Worm (Caenorhabditis elegans) whole organism, mixed stage, embryonic: Measurements from ENCODE around the gene C47E12.10.

ENCODE experiments used
- bed-3 ChIP-seq: fragments of 200-800 bp; sonication (Bioruptor generic); optimal IDR thresholded peaks from 3 replicates; lab custom pipeline; 2018; ENCODE audit warnings: mild to moderate bottlenecking, missing genetic modification characterization, moderate library complexity, missing compliant biosample characterization
- blmp-1 ChIP-seq: fragments of 150-350 bp; optimal IDR thresholded peaks from 2 replicates; lab custom pipeline; 2014; ENCODE audit warnings: missing biosample characterization, missing genetic modification characterization
- elt-3 ChIP-seq: fragments of 150-350 bp; optimal IDR thresholded peaks from 2 replicates; lab custom pipeline; 2014; ENCODE audit warnings: missing biosample characterization, missing genetic modification characterization
- hlh-1 ChIP-seq: fragments of 150-350 bp; optimal IDR thresholded peaks from 2 replicates; lab custom pipeline; 2014; ENCODE audit warnings: missing biosample characterization, missing genetic modification reagents, missing genetic modification characterization
- lin-13 ChIP-seq: fragments of 150-350 bp; optimal IDR thresholded peaks from 2 replicates; lab custom pipeline; 2014; ENCODE audit warnings: missing biosample characterization, missing genetic modification characterization
- mep-1 ChIP-seq: fragments of 150-350 bp; optimal IDR thresholded peaks from 2 replicates; lab custom pipeline; 2017; ENCODE audit warnings: missing biosample characterization, missing genetic modification reagents, missing genetic modification characterization, inconsistent platforms
- nhr-12 ChIP-seq: fragments of 150-350 bp; optimal IDR thresholded peaks from 2 replicates; lab custom pipeline; 2014; ENCODE audit warnings: missing biosample characterization, missing genetic modification characterization
- nhr-2 ChIP-seq: fragments of 150-350 bp; optimal IDR thresholded peaks from 2 replicates; lab custom pipeline; 2014; ENCODE audit warnings: missing biosample characterization, missing genetic modification characterization
- nhr-237 ChIP-seq: fragments of 150-350 bp; optimal IDR thresholded peaks from 2 replicates; lab custom pipeline; 2014; ENCODE audit warnings: missing biosample characterization, missing genetic modification characterization
- snpc-4 ChIP-seq: fragments of 150-350 bp; optimal IDR thresholded peaks from 2 replicates; lab custom pipeline; 2014; ENCODE audit warnings: missing biosample characterization, missing genetic modification characterization

DNA sequence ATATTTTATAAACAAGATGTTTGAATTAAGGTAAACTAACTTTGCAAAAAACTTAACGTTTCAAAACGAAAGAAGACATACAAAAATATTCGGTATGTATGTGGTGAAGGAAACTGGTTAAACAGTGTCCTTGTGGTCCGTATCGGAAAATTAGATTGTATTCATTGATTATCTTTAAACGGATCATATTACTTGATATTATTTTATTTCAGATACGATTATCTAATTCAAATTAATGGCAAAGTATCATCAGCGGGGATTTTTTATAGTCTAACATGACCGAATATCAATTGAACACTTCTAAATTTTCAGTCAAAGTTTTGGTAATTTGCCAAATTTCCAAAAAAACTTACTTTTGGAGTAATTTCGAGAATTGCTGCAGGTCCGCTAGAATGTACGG lies 34.2 kb downstream of the C47E12.10 start, which contains the start of gene C47E12.13:
- TF ChIP-seq blmp-1 (tag; lab: Kevin White, UChicago), result no peak
- TF ChIP-seq bed-3 (GFP tag; lab: Kevin White, UChicago), result no peak
- TF ChIP-seq nhr-12, result no peak
- no peak for TF ChIP-seq elt-3
- TF ChIP-seq hlh-1 (tag; lab: Kevin White, UChicago), result no peak
- no peak for TF ChIP-seq snpc-4 (tag; lab: Kevin White, UChicago)
- no peak for TF ChIP-seq nhr-237 (tag; lab: Kevin White, UChicago)
- no peak for TF ChIP-seq mep-1
- no peak for TF ChIP-seq nhr-2 (tag; lab: Kevin White, UChicago)
- TF ChIP-seq lin-13 (tag; lab: Kevin White, UChicago), result no peak
